Fruit fly (Drosophila melanogaster) S2 (cell line): ENCODE measurements around the gene heix.

Experiments
- CG8478 ChIP-seq: fragments of >200 bp; optimal IDR thresholded peaks from 2 replicates; lab custom pipeline; 2018
- CTCF ChIP-seq, 2 experiments: fragments of >200 bp; optimal IDR thresholded peaks; 2 replicates each; lab custom pipeline; 2018

DNA sequence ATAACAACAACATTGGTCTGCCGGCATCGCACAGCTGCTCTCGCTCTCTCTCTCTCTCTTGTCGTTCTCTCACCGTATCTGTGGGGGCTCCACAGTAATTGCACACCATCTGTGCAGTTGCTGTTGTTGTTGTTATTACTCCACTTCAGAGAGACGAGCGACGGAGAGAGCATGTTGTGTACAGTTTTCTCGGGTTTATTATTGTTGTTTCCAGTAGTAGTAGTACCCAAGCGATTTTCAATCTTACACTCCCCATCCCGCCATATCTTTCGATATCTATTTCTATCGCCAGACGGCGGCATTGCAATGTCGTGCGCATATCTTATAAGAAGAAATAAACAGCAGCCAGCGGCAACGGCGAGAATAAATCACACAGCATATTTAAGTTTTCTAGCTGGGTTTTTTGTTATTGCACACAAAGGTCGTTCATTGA, 31.5 kb downstream of the heix start:
- TF ChIP-seq CTCF (optimal IDR thresholded peaks at IDR 0.05; lab: Kevin White, UChicago) (no peak), CG8478 (lab: Kevin White, UChicago) (no peak)
